Worm (Caenorhabditis elegans): ENCODE data around the gene myo-6.

The myo-6 gene

ce11 chrIII:13381684-13382083, 27.9 kb upstream of the myo-6 start:
- TF ChIP-seq unc-42 (tag; optimal IDR thresholded peaks at IDR 0.05) = peak; percentile 26
- TF ChIP-seq fkh-6 (tag; optimal IDR thresholded peaks at IDR 0.05) = no peak

ce11 chrIII:13383159-13383558, 26.4 kb upstream of the myo-6 start:
- TF ChIP-seq nfya-1 (tag; optimal IDR thresholded peaks at IDR 0.05) (peak; percentile 58), Y22D7AL.16 (tag; optimal IDR thresholded peaks at IDR 0.05) (no peak)

- TF ChIP-seq fkh-6 (tag; optimal IDR thresholded peaks at IDR 0.05) (no peak), pha-4 (tag; optimal IDR thresholded peaks at IDR 0.05) (no peak), sox-2 (GFP tag; IDR thresholded peaks at IDR 0.05) (no peak), unc-86 (tag; optimal IDR thresholded peaks at IDR 0.05) (no peak), ahr-1 (tag; optimal IDR thresholded peaks at IDR 0.05) (no peak)
Observed at ce11 chrIII:13385850-13386249, 23.7 kb upstream of the myo-6 start, which contains the start of gene T03F6.4. T03F6.4 (plus strand) TSS chrIII:13386150.

- TF ChIP-seq pax-1 (tag; optimal IDR thresholded peaks at IDR 0.05) = no peak
- no peak for TF ChIP-seq dmd-4 (tag; optimal IDR thresholded peaks at IDR 0.05; ENCODE audit: borderline replicate concordance)
- TF ChIP-seq pha-4 (tag; optimal IDR thresholded peaks at IDR 0.05) = no peak
- TF ChIP-seq che-1 (tag; optimal IDR thresholded peaks at IDR 0.05) = no peak
- TF ChIP-seq elt-2 (tag; optimal IDR thresholded peaks at IDR 0.05) = peak; percentile 92
Observed at ce11 chrIII:13388621-13389020, 21.0 kb upstream of the myo-6 start.

ce11 chrIII:13389078-13389477, 20.5 kb upstream of the myo-6 start, which contains the start of gene T03F6.3:
T03F6.3 (plus strand) TSS chrIII:13389395.
- TF ChIP-seq K09A11.1 (tag; optimal IDR thresholded peaks at IDR 0.05; ENCODE audit: insufficient read depth) = no peak
- TF ChIP-seq ceh-24 (tag; optimal IDR thresholded peaks at IDR 0.05) = no peak
- TF ChIP-seq ets-4 (tag; optimal IDR thresholded peaks at IDR 0.05) = no peak
- TF ChIP-seq madf-2 (tag; optimal IDR thresholded peaks at IDR 0.05) = no peak
- TF ChIP-seq ceh-31 (tag; optimal IDR thresholded peaks at IDR 0.05) = no peak
- no peak for TF ChIP-seq dve-1 (tag; optimal IDR thresholded peaks at IDR 0.05)
- TF ChIP-seq ceh-30 (tag; optimal IDR thresholded peaks at IDR 0.05) = no peak

- TF ChIP-seq ceh-48 (tag; optimal IDR thresholded peaks at IDR 0.05) (no peak), syd-9 (tag; optimal IDR thresholded peaks at IDR 0.05) (no peak), rnt-1 (tag; optimal IDR thresholded peaks at IDR 0.05) (no peak), hlh-15 (tag; optimal IDR thresholded peaks at IDR 0.05) (no peak), ceh-34 (tag; optimal IDR thresholded peaks at IDR 0.05) (no peak), ceh-19 (GFP tag; optimal IDR thresholded peaks at IDR 0.05) (no peak), fkh-6 (tag; optimal IDR thresholded peaks at IDR 0.05) (no peak), unc-42 (tag; optimal IDR thresholded peaks at IDR 0.05) (no peak), tbx-7 (tag; optimal IDR thresholded peaks at IDR 0.05) (no peak), pat-9 (tag; optimal IDR thresholded peaks at IDR 0.05) (no peak)
Observed at ce11 chrIII:13390789-13391188, 18.8 kb upstream of the myo-6 start.

- TF ChIP-seq ztf-16 (tag; optimal IDR thresholded peaks at IDR 0.05) (no peak), ahr-1 (tag; optimal IDR thresholded peaks at IDR 0.05) (no peak), ceh-30 (tag; optimal IDR thresholded peaks at IDR 0.05) (no peak), zip-5 (tag; optimal IDR thresholded peaks at IDR 0.05) (no peak), hlh-13 (GFP tag; optimal IDR thresholded peaks at IDR 0.05) (no peak), unc-3 (GFP tag; conservative IDR thresholded peaks at IDR 0.05) (no peak), unc-3 (tag; optimal IDR thresholded peaks at IDR 0.05) (no peak), pha-2 (tag; optimal IDR thresholded peaks at IDR 0.05) (no peak), F13H6.1 (tag; optimal IDR thresholded peaks at IDR 0.05) (no peak), pha-4 (tag; optimal IDR thresholded peaks at IDR 0.05) (no peak), elt-2 (tag; optimal IDR thresholded peaks at IDR 0.05) (no peak), ttx-3 (tag; optimal IDR thresholded peaks at IDR 0.05) (no peak), eyg-1 (tag; optimal IDR thresholded peaks at IDR 0.05) (no peak), nfya-1 (tag; optimal IDR thresholded peaks at IDR 0.05) (no peak), lin-11 (tag; optimal IDR thresholded peaks at IDR 0.05) (no peak), C38D4.7 (GFP tag; optimal IDR thresholded peaks at IDR 0.05) (no peak), rnt-1 (tag; optimal IDR thresholded peaks at IDR 0.05) (no peak), unc-86 (tag; optimal IDR thresholded peaks at IDR 0.05) (no peak), ets-4 (tag; optimal IDR thresholded peaks at IDR 0.05) (no peak), elt-4 (tag; optimal IDR thresholded peaks at IDR 0.05) (no peak), ceh-45 (GFP tag; IDR thresholded peaks at IDR 0.05) (no peak)
Observed at ce11 chrIII:13393239-13393638, 16.4 kb upstream of the myo-6 start, which contains the start of gene dnj-17. dnj-17 (minus strand) TSS chrIII:13393339.
